Worm (Caenorhabditis elegans): ENCODE data around the gene nhr-32.

The nhr-32 gene

DNA sequence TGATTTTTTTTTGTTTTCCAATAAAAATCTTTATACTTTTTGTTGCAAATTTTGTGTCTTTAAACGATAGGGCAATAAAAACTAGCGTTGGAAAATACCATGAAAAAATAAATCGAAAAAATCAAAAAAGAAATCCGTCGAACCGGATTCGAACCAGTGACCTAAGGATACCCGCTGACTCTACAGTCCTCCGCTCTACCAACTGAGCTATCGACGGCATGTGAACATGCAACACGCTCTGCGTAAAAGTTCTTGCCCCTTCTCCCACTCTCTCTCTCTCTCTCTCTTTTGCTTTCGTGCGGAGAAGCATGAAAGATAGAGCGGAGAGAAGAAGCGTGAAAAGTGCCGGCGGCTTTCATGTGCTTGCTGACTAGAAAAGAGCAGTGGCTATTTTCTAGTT, 12.8 kb downstream of the nhr-32 start (continued):
- TF ChIP-seq lin-39 (tag; optimal IDR thresholded peaks at IDR 0.05) (no peak), hlh-30 (tag; optimal IDR thresholded peaks at IDR 0.05; ENCODE audit: insufficient read depth) (peak; percentile 70), rbr-2 (tag; optimal IDR thresholded peaks at IDR 0.05) (peak; percentile 64), nhr-76 (tag; optimal IDR thresholded peaks at IDR 0.05) (no peak), F10B5.3 (tag; optimal IDR thresholded peaks at IDR 0.05) (peak; percentile 53), hlh-11 (tag; optimal IDR thresholded peaks at IDR 0.05) (peak; percentile 41), zip-11 (GFP tag; IDR thresholded peaks at IDR 0.05) (peak; percentile 65; the same call in 1 of the 2 replicates), saeg-2 (GFP tag; IDR thresholded peaks at IDR 0.05) (peak; percentile 77), madf-5 (GFP tag; IDR thresholded peaks at IDR 0.05) (peak; percentile 54 to 81; a peak in 2 of 4 replicates), lin-1 (GFP tag; IDR thresholded peaks at IDR 0.05) (peak; percentile 67; the same call in 1 of the 2 replicates), aha-1 (tag) (peak; percentile 98), egl-27 (tag; optimal IDR thresholded peaks at IDR 0.05) (no peak), ceh-62 (tag; optimal IDR thresholded peaks at IDR 0.05) (no peak), hif-1 (tag; optimal IDR thresholded peaks at IDR 0.05) (peak; percentile 33 to 51), snpc-4 (tag; optimal IDR thresholded peaks at IDR 0.05) (no peak), snpc-1.2 (GFP tag; IDR thresholded peaks at IDR 0.05) (peak; percentile 89), nhr-102 (tag; optimal IDR thresholded peaks at IDR 0.05) (peak; percentile 70), lin-29 (GFP tag; IDR thresholded peaks at IDR 0.05) (peak; percentile 74; the same call in 1 of the 2 replicates), ceh-44 (GFP tag; IDR thresholded peaks at IDR 0.05) (peak; percentile 44; the same call in 1 of the 2 replicates), daf-12 (tag; optimal IDR thresholded peaks at IDR 0.05) (no peak)

DNA sequence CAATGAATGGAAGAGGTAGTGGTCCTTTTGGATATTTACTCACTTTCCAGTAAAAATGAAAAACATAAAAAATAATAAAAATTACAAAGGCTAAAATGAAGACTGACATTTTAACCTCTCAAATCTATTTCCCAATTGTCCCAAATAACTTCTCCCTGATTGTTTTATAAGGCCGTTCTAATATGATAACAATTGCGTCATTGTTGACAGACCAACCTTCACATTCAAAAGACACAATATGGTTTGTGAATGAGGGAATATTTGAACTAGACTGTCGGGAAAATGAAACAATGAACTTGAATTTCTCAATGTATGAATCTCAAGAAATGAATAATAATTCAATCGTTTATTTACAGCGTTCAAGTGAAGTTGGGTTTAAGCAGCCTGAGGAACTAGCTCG, 15.5 kb downstream of the nhr-32 start, which contains the start of gene cyp-14A1:
TSS of gene cyp-14A1 (minus strand) at position 126 of the 400 bp plus-strand sequence.
- peak; percentile 19 for TF ChIP-seq dve-1 (tag; optimal IDR thresholded peaks at IDR 0.05; ENCODE audit: insufficient read depth)
- no peak for TF ChIP-seq attf-4 (tag; optimal IDR thresholded peaks at IDR 0.05)
- no peak for TF ChIP-seq daf-16 (GFP tag; optimal IDR thresholded peaks at IDR 0.05)
- peak; percentile 39 for TF ChIP-seq daf-16 (tag; optimal IDR thresholded peaks at IDR 0.05)

DNA sequence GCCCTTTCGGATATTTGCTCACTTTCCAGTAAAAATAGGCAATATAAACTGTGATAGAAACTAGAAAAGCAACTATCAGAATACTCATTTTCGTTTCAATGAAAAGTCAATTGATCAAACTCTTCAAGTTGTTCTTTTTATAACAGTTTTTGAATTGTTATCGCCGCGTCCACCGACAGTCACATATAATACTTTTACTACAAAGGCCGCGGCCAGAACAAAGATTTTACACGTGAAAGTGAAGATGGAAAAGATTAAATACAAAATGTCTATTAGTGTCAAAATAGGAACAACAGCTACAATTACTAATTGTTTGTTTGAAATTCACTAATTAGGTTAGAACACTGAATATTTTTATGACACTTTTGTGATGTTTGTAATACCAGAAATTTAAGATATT, 17.8 kb downstream of the nhr-32 start, which contains the start of gene cyp-14A2:
TSS of gene cyp-14A2 (minus strand) at position 101 of the 400 bp plus-strand sequence.
- peak; percentile 42 for TF ChIP-seq dmd-6 (GFP tag; IDR thresholded peaks at IDR 0.05)
- no peak for TF ChIP-seq zfp-3 (GFP tag; conservative IDR thresholded peaks at IDR 0.05)
- TF ChIP-seq unc-130 (GFP tag; optimal IDR thresholded peaks at IDR 0.05) = no peak
- TF ChIP-seq lin-1 (GFP tag; IDR thresholded peaks at IDR 0.05) = no peak
- TF ChIP-seq php-3 (GFP tag; IDR thresholded peaks at IDR 0.05) = no peak
- TF ChIP-seq T20F7.1 (GFP tag; optimal IDR thresholded peaks at IDR 0.05) = no peak

DNA sequence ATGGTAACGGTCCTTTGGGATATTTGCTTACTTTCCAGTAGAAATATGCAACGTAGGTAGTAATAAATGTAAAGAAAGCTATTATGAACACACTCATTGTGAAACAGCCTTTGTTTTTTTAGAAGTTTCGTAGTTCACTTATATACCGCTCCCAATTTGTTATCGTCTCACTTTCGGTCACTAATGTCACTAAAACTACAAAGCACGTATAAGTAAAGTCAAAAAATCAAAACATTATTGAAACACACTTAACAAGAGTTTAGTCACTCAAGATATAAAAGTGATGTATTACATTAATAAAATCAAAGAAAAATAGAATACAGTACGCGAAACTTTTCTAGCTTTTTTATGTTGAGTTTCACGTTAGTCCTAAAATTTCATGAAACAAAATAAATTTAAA, 22.3 kb downstream of the nhr-32 start, which contains the start of gene cyp-14A3:
TSS of gene cyp-14A3 (minus strand) at position 101 of the 400 bp plus-strand sequence.
- TF ChIP-seq spr-1 (tag; optimal IDR thresholded peaks at IDR 0.05) = no peak
- no peak for TF ChIP-seq lin-15B (tag; optimal IDR thresholded peaks at IDR 0.05)
- no peak for TF ChIP-seq set-16 (GFP tag; IDR thresholded peaks at IDR 0.05)
- no peak for TF ChIP-seq php-3 (GFP tag; IDR thresholded peaks at IDR 0.05)
- TF ChIP-seq ZK546.5 (tag; optimal IDR thresholded peaks at IDR 0.05) = no peak
- TF ChIP-seq pqm-1 (tag; optimal IDR thresholded peaks at IDR 0.05) = no peak
- no peak for TF ChIP-seq D1046.2 (GFP tag; IDR thresholded peaks at IDR 0.05)
- no peak for TF ChIP-seq Y105C5A.15 (GFP tag; IDR thresholded peaks at IDR 0.05)
- TF ChIP-seq nhr-102 (tag; optimal IDR thresholded peaks at IDR 0.05) = no peak
- TF ChIP-seq rbr-2 (tag; optimal IDR thresholded peaks at IDR 0.05) = no peak
- no peak for TF ChIP-seq daf-16 (GFP tag; optimal IDR thresholded peaks at IDR 0.05)
- TF ChIP-seq daf-16 (tag; optimal IDR thresholded peaks at IDR 0.05) = no peak
- TF ChIP-seq nhr-6 (tag; optimal IDR thresholded peaks at IDR 0.05) = no peak
- TF ChIP-seq mep-1 (tag; optimal IDR thresholded peaks at IDR 0.05) = no peak
- no peak for TF ChIP-seq ceh-44 (GFP tag; IDR thresholded peaks at IDR 0.05)
- no peak for TF ChIP-seq zip-2 (tag; optimal IDR thresholded peaks at IDR 0.05)
- TF ChIP-seq nhr-76 (tag; optimal IDR thresholded peaks at IDR 0.05) = no peak
- no peak for TF ChIP-seq mdt-29 (GFP tag; IDR thresholded peaks at IDR 0.05)
- TF ChIP-seq F26F4.8 (GFP tag; conservative IDR thresholded peaks at IDR 0.05) = no peak
- TF ChIP-seq F10B5.3 (tag; optimal IDR thresholded peaks at IDR 0.05) = no peak

Data from whole organism, L4 larva.